Worm (Caenorhabditis elegans): ENCODE results near the gene Y43F8A.2.
A peak's percentile ranks its signal among the peaks of the same experiment; 100 is the strongest.

The Y43F8A.2 gene

ce11 chrV:19371253-19371652, at the start of gene Y43F8A.2:
Gene Y43F8A.2 (plus strand): TSS chrV:19371553.
- no peak for TF ChIP-seq ceh-22 (tag; optimal IDR thresholded peaks at IDR 0.05)

ce11 chrV:19322387-19322786, 49.0 kb upstream of the Y43F8A.2 start, which contains the start of gene C43D7.4:
Gene C43D7.4 (minus strand): TSS chrV:19322487.
- TF ChIP-seq pros-1 (tag; optimal IDR thresholded peaks at IDR 0.05) (no peak), ttx-3 (tag; optimal IDR thresholded peaks at IDR 0.05) (no peak), fkh-10 (GFP tag; optimal IDR thresholded peaks at IDR 0.05) (no peak)

- TF ChIP-seq madf-2 (tag; optimal IDR thresholded peaks at IDR 0.05) (no peak), odd-2 (tag; optimal IDR thresholded peaks at IDR 0.05) (no peak)
Observed at ce11 chrV:19325436-19325835, 45.9 kb upstream of the Y43F8A.2 start.

- TF ChIP-seq zip-5 (tag; optimal IDR thresholded peaks at IDR 0.05) = no peak
- no peak for TF ChIP-seq ceh-45 (GFP tag; IDR thresholded peaks at IDR 0.05)
- TF ChIP-seq ceh-34 (tag; optimal IDR thresholded peaks at IDR 0.05) = no peak
- no peak for TF ChIP-seq pax-1 (tag; optimal IDR thresholded peaks at IDR 0.05)
- no peak for TF ChIP-seq pat-9 (tag; optimal IDR thresholded peaks at IDR 0.05)
- TF ChIP-seq unc-86 (tag; optimal IDR thresholded peaks at IDR 0.05) = no peak
- TF ChIP-seq ceh-24 (tag; optimal IDR thresholded peaks at IDR 0.05) = no peak
- TF ChIP-seq hlh-15 (tag; optimal IDR thresholded peaks at IDR 0.05) = no peak
- TF ChIP-seq ceh-18 (tag; optimal IDR thresholded peaks at IDR 0.05) = no peak
- no peak for TF ChIP-seq ceh-31 (tag; optimal IDR thresholded peaks at IDR 0.05)
- no peak for TF ChIP-seq nhr-232 (tag; optimal IDR thresholded peaks at IDR 0.05)
- TF ChIP-seq T23F11.4 (GFP tag; optimal IDR thresholded peaks at IDR 0.05) = no peak
- TF ChIP-seq syd-9 (tag; optimal IDR thresholded peaks at IDR 0.05) = no peak
- TF ChIP-seq tbx-2 (tag; optimal IDR thresholded peaks at IDR 0.05) = no peak
- no peak for TF ChIP-seq hlh-30 (tag; optimal IDR thresholded peaks at IDR 0.05; ENCODE audit: insufficient read depth)
- no peak for TF ChIP-seq lin-11 (tag; optimal IDR thresholded peaks at IDR 0.05)
- TF ChIP-seq F13H6.1 (tag; optimal IDR thresholded peaks at IDR 0.05) = no peak
- TF ChIP-seq ceh-9 (tag; optimal IDR thresholded peaks at IDR 0.05) = no peak
- TF ChIP-seq unc-42 (tag; optimal IDR thresholded peaks at IDR 0.05) = no peak
Observed at ce11 chrV:19329263-19329662, 42.1 kb upstream of the Y43F8A.2 start, which contains the start of gene fbxb-65. Gene fbxb-65 (plus strand): TSS chrV:19329563.

- TF ChIP-seq ceh-48 (tag; optimal IDR thresholded peaks at IDR 0.05) (peak; percentile 11), tbx-7 (tag; optimal IDR thresholded peaks at IDR 0.05) (no peak)
Observed at ce11 chrV:19337333-19337732, 34.0 kb upstream of the Y43F8A.2 start.

ce11 chrV:19351944-19352343, 19.4 kb upstream of the Y43F8A.2 start:
- TF ChIP-seq nhr-11 (tag; optimal IDR thresholded peaks at IDR 0.05) (no peak), hlh-13 (GFP tag; optimal IDR thresholded peaks at IDR 0.05) (no peak), pqm-1 (tag; optimal IDR thresholded peaks at IDR 0.05) (no peak)

ce11 chrV:19354506-19354905, 16.8 kb upstream of the Y43F8A.2 start:
- TF ChIP-seq rnt-1 (tag; optimal IDR thresholded peaks at IDR 0.05) (no peak), hlh-8 (tag; optimal IDR thresholded peaks at IDR 0.05) (no peak), mec-3 (tag; optimal IDR thresholded peaks at IDR 0.05; ENCODE audit: borderline replicate concordance) (no peak), unc-3 (GFP tag; conservative IDR thresholded peaks at IDR 0.05) (no peak), unc-3 (tag; optimal IDR thresholded peaks at IDR 0.05) (no peak), nfya-1 (tag; optimal IDR thresholded peaks at IDR 0.05) (no peak), elt-2 (tag; optimal IDR thresholded peaks at IDR 0.05) (peak; percentile 56), ceh-30 (tag; optimal IDR thresholded peaks at IDR 0.05) (no peak), unc-42 (tag; optimal IDR thresholded peaks at IDR 0.05) (peak; percentile 54)

Data from whole organism, late embryonic.